Fruit fly (Drosophila melanogaster) whole organism, prepupa: ENCODE data around the gene Rab9Db.
A peak's percentile ranks its signal among the peaks of the same experiment; 100 is the strongest.

Experiments
- Blimp-1 ChIP-seq: fragments of 200-800 bp; sonication (Bioruptor generic); optimal IDR thresholded peaks from 3 replicates; lab custom pipeline; 2017; ENCODE audit warnings: missing biosample characterization, missing genetic modification characterization, mild to moderate bottlenecking, moderate library complexity, missing genetic modification reagents
- CG10631 ChIP-seq: fragments of 200-800 bp; sonication (Bioruptor generic); optimal IDR thresholded peaks from 2 replicates; lab custom pipeline; 2016; ENCODE audit warnings: missing biosample characterization, missing genetic modification characterization
- CG10669 ChIP-seq: fragments of 200-800 bp; sonication (Bioruptor generic); optimal IDR thresholded peaks from 3 replicates; lab custom pipeline; 2018; ENCODE audit warnings: missing biosample characterization, mild to moderate bottlenecking, missing genetic modification characterization, moderate library complexity
- CG11294 ChIP-seq: fragments of 200-800 bp; sonication (Bioruptor generic); IDR thresholded peaks from 2 replicates; pipeline ENCODE4 v1.3.6; 2022; ENCODE audit warnings: missing biosample characterization, missing genetic modification characterization
- CG11902 ChIP-seq: fragments of 200-800 bp; sonication (Bioruptor generic); optimal IDR thresholded peaks from 3 replicates; lab custom pipeline; 2016; ENCODE audit warnings: missing biosample characterization, missing genetic modification characterization
- CG15336 ChIP-seq: fragments of 200-800 bp; sonication (Bioruptor generic); IDR thresholded peaks from 2 replicates; pipeline ENCODE4 v1.3.6; 2022; ENCODE audit warnings: missing biosample characterization, missing genetic modification characterization
- CG1621 ChIP-seq: fragments of 200-800 bp; sonication (Bioruptor generic); optimal IDR thresholded peaks from 3 replicates; lab custom pipeline; 2018; ENCODE audit warnings: missing biosample characterization, mild to moderate bottlenecking, missing genetic modification characterization
- CG16779 ChIP-seq: fragments of 200-800 bp; sonication (Bioruptor generic); optimal IDR thresholded peaks from 3 replicates; lab custom pipeline; 2017; ENCODE audit warnings: missing biosample characterization, mild to moderate bottlenecking, missing genetic modification characterization
- CG3032 ChIP-seq: fragments of 200-800 bp; optimal IDR thresholded peaks from 2 replicates; lab custom pipeline; 2019; ENCODE audit warnings: missing biosample characterization, mild to moderate bottlenecking, missing genetic modification characterization, moderate library complexity
- CG32006 ChIP-seq: fragments of 200-800 bp; sonication (Bioruptor generic); optimal IDR thresholded peaks from 3 replicates; lab custom pipeline; 2017; ENCODE audit warnings: missing biosample characterization, mild to moderate bottlenecking, missing genetic modification characterization
- CG3919 ChIP-seq: fragments of 200-800 bp; sonication (Bioruptor generic); optimal IDR thresholded peaks from 3 replicates; lab custom pipeline; 2016; ENCODE audit warnings: missing biosample characterization, missing genetic modification characterization
- CG4318 ChIP-seq: fragments of 200-800 bp; sonication (Bioruptor generic); optimal IDR thresholded peaks from 3 replicates; lab custom pipeline; 2017; ENCODE audit warnings: missing biosample characterization, mild to moderate bottlenecking, missing genetic modification characterization
- CG6163 ChIP-seq: fragments of 200-800 bp; sonication (Bioruptor generic); IDR thresholded peaks from 3 replicates; pipeline ENCODE4 v1.3.6; 2022; ENCODE audit warnings: missing biosample characterization, missing genetic modification characterization
- CG6276 ChIP-seq: fragments of 200-800 bp; sonication (Bioruptor generic); optimal IDR thresholded peaks from 2 replicates; lab custom pipeline; 2017; ENCODE audit warnings: missing biosample characterization, mild to moderate bottlenecking, missing genetic modification characterization
- CG6808 ChIP-seq: fragments of 200-800 bp; sonication (Bioruptor generic); optimal IDR thresholded peaks from 3 replicates; lab custom pipeline; 2017; ENCODE audit warnings: missing biosample characterization, missing genetic modification characterization, mild to moderate bottlenecking, moderate library complexity, missing genetic modification reagents
- CG6854 ChIP-seq: fragments of 200-800 bp; sonication (Bioruptor generic); optimal IDR thresholded peaks from 2 replicates; lab custom pipeline; 2017; ENCODE audit warnings: missing biosample characterization, mild to moderate bottlenecking, missing genetic modification characterization
- CG7368 ChIP-seq: fragments of 200-800 bp; sonication (Bioruptor generic); optimal IDR thresholded peaks from 3 replicates; lab custom pipeline; 2016; ENCODE audit warnings: missing biosample characterization, missing genetic modification characterization
- CG8119 ChIP-seq: fragments of 200-800 bp; sonication (Bioruptor generic); IDR thresholded peaks from 3 replicates; pipeline ENCODE4 v1.3.6; 2022; ENCODE audit warnings: missing biosample characterization, missing genetic modification characterization
- CG8319 ChIP-seq: fragments of 200-800 bp; sonication (Bioruptor generic); optimal IDR thresholded peaks from 3 replicates; lab custom pipeline; 2016; ENCODE audit warnings: missing biosample characterization, missing genetic modification characterization
- CG8632 ChIP-seq: fragments of 200-800 bp; sonication (Bioruptor generic); optimal IDR thresholded peaks from 3 replicates; lab custom pipeline; 2016; ENCODE audit warnings: missing biosample characterization, missing genetic modification characterization
- CG9139 ChIP-seq: fragments of 200-800 bp; sonication (Bioruptor generic); optimal IDR thresholded peaks from 3 replicates; lab custom pipeline; 2017; ENCODE audit warnings: missing biosample characterization, mild to moderate bottlenecking, missing genetic modification characterization
- Eip75B ChIP-seq: fragments of 200-800 bp; sonication (Bioruptor generic); optimal IDR thresholded peaks from 3 replicates; lab custom pipeline; 2016; ENCODE audit warnings: missing biosample characterization, missing genetic modification characterization
- Eip78C ChIP-seq: fragments of 200-800 bp; sonication (Bioruptor generic); peaks from one replicate; lab custom pipeline; 2016; ENCODE audit warnings: missing biosample characterization, missing genetic modification characterization
- Ets21C ChIP-seq: fragments of 200-800 bp; sonication (Bioruptor generic); optimal IDR thresholded peaks from 3 replicates; lab custom pipeline; 2016; ENCODE audit warnings: missing biosample characterization, missing genetic modification characterization
- Ets96B ChIP-seq: fragments of 200-800 bp; optimal IDR thresholded peaks from 2 replicates; lab custom pipeline; 2019; ENCODE audit warnings: missing biosample characterization, mild to moderate bottlenecking, missing genetic modification characterization, moderate library complexity
- Gug ChIP-seq: fragments of 200-800 bp; sonication (Bioruptor generic); IDR thresholded peaks from 2 replicates; pipeline ENCODE4 v1.3.6; 2022; ENCODE audit warnings: missing biosample characterization, missing genetic modification characterization
- Hr38 ChIP-seq: sonication (Bioruptor generic); optimal IDR thresholded peaks from 2 replicates; lab custom pipeline; 2016; ENCODE audit warnings: missing biosample characterization, missing genetic modification characterization
- Hr39 ChIP-seq: fragments of 200-800 bp; sonication (Bioruptor generic); optimal IDR thresholded peaks from 2 replicates; lab custom pipeline; 2016; ENCODE audit warnings: missing biosample characterization, missing genetic modification characterization
- Hr4 ChIP-seq: fragments of 200-800 bp; sonication (Bioruptor generic); optimal IDR thresholded peaks from 3 replicates; lab custom pipeline; 2016; ENCODE audit warnings: missing biosample characterization, missing genetic modification characterization
- Lpt ChIP-seq: fragments of 200-800 bp; sonication (Bioruptor generic); optimal IDR thresholded peaks from 3 replicates; lab custom pipeline; 2016; ENCODE audit warnings: missing biosample characterization, missing genetic modification characterization
- Met ChIP-seq: fragments of 200-800 bp; sonication (Bioruptor generic); optimal IDR thresholded peaks from 3 replicates; lab custom pipeline; 2016; ENCODE audit warnings: missing biosample characterization, missing genetic modification characterization
- Sox14 ChIP-seq: fragments of 200-800 bp; sonication (Bioruptor generic); optimal IDR thresholded peaks from 3 replicates; lab custom pipeline; 2016; ENCODE audit warnings: missing biosample characterization, missing genetic modification characterization
- Sox15 ChIP-seq: fragments of 200-800 bp; sonication (Bioruptor generic); optimal IDR thresholded peaks from 3 replicates; lab custom pipeline; 2016; ENCODE audit warnings: missing biosample characterization, missing genetic modification characterization
- achi ChIP-seq: fragments of 200-800 bp; sonication (Bioruptor generic); optimal IDR thresholded peaks from 3 replicates; lab custom pipeline; 2016; ENCODE audit warnings: missing biosample characterization, missing genetic modification characterization
- acj6 ChIP-seq: fragments of 200-800 bp; sonication (Bioruptor generic); optimal IDR thresholded peaks from 3 replicates; lab custom pipeline; 2016; ENCODE audit warnings: missing biosample characterization, missing genetic modification characterization
- cyc ChIP-seq: fragments of 200-800 bp; sonication (Bioruptor generic); optimal IDR thresholded peaks from 3 replicates; lab custom pipeline; 2016; ENCODE audit warnings: missing biosample characterization, missing genetic modification characterization
- dac ChIP-seq: fragments of 200-800 bp; sonication (Bioruptor generic); optimal IDR thresholded peaks from 2 replicates; lab custom pipeline; 2017; ENCODE audit warnings: missing biosample characterization, mild to moderate bottlenecking, missing genetic modification characterization
- dsx ChIP-seq: fragments of 200-800 bp; optimal IDR thresholded peaks from 3 replicates; lab custom pipeline; 2019; ENCODE audit warnings: missing biosample characterization, mild to moderate bottlenecking, missing genetic modification characterization, moderate library complexity; ENCODE audit not compliant: poor library complexity, severe bottlenecking
- eg ChIP-seq: fragments of 200-800 bp; sonication (Bioruptor generic); IDR thresholded peaks from 3 replicates; pipeline ENCODE4 v1.3.6; 2022; ENCODE audit warnings: missing biosample characterization, missing genetic modification characterization
- esn ChIP-seq: fragments of 200-800 bp; sonication (Bioruptor generic); optimal IDR thresholded peaks from 2 replicates; lab custom pipeline; 2016; ENCODE audit warnings: missing biosample characterization, mild to moderate bottlenecking, missing genetic modification characterization, moderate library complexity
- fd59A ChIP-seq: fragments of 200-800 bp; sonication (Bioruptor generic); optimal IDR thresholded peaks from 2 replicates; lab custom pipeline; 2017; ENCODE audit warnings: missing biosample characterization, mild to moderate bottlenecking, missing genetic modification characterization, missing genetic modification reagents
- fkh ChIP-seq: fragments of 200-800 bp; sonication (Bioruptor generic); optimal IDR thresholded peaks from 3 replicates; lab custom pipeline; 2017; ENCODE audit warnings: missing biosample characterization, mild to moderate bottlenecking, missing genetic modification characterization, moderate library complexity
- pdm3 ChIP-seq: fragments of 200-800 bp; sonication (Bioruptor generic); optimal IDR thresholded peaks from 3 replicates; lab custom pipeline; 2016; ENCODE audit warnings: missing biosample characterization, missing genetic modification characterization
- salr ChIP-seq, 2 experiments: fragments of 200-800 bp; sonication (Bioruptor generic); optimal IDR thresholded peaks; 3 replicates each; lab custom pipeline; 2016 to 2018; ENCODE audit warnings: missing biosample characterization in 2 of 2, missing genetic modification characterization in 2 of 2, mild to moderate bottlenecking in 1 of 2
- spab ChIP-seq: fragments of 200-800 bp; sonication (Bioruptor generic); optimal IDR thresholded peaks from 2 replicates; lab custom pipeline; 2017; ENCODE audit warnings: missing biosample characterization, mild to moderate bottlenecking, missing genetic modification characterization, missing genetic modification reagents
- ss ChIP-seq, 2 experiments: fragments of 200-800 bp; sonication (Bioruptor generic); optimal IDR thresholded peaks; 2 replicates in 1 of 2; 3 replicates in 1 of 2; lab custom pipeline; 2017 to 2018; ENCODE audit warnings: mild to moderate bottlenecking in 2 of 2, missing biosample characterization in 2 of 2, missing genetic modification characterization in 2 of 2, moderate library complexity in 1 of 2
- svp ChIP-seq: fragments of 200-800 bp; sonication (Bioruptor generic); peaks from one replicate; lab custom pipeline; 2016; ENCODE audit warnings: missing biosample characterization, missing genetic modification characterization
- topi ChIP-seq: fragments of 200-800 bp; sonication (Bioruptor generic); optimal IDR thresholded peaks from 3 replicates; lab custom pipeline; 2016; ENCODE audit warnings: missing biosample characterization, missing genetic modification characterization

Gene Rab9Db

dm6 chrX:10576993-10577392 lies 46.0 kb downstream of the Rab9Db start:
- peak; percentile 44 for TF ChIP-seq CG6276 (GFP tag; lab: Kevin White, UChicago)
- no peak for TF ChIP-seq CG1621 (tag; lab: Kevin White, UChicago)
- TF ChIP-seq CG15336 (GFP tag; lab: Robert Waterston, UW) = 0 out of 2 replicates have a peak, but pooled peaks have one; percentile 7
- TF ChIP-seq eg = peak; percentile 56; the same call in 1 of the 3 replicates
- TF ChIP-seq achi (GFP tag; lab: Kevin White, UChicago) = no peak
- TF ChIP-seq fkh = no peak
- no peak for TF ChIP-seq dac (GFP tag; lab: Kevin White, UChicago)
- no peak for TF ChIP-seq CG32006
- TF ChIP-seq CG8119 (GFP tag; lab: Robert Waterston, UW) = peak; percentile 14; the same call in 1 of the 3 replicates

- TF ChIP-seq fd59A = peak; percentile 12
- TF ChIP-seq Hr4 (GFP tag; lab: Kevin White, UChicago) = peak; percentile 50
- TF ChIP-seq CG6854 (GFP tag; lab: Kevin White, UChicago) = no peak
- TF ChIP-seq CG6276 (GFP tag; lab: Kevin White, UChicago) = peak; percentile 53
- TF ChIP-seq Eip75B (GFP tag; lab: Kevin White, UChicago) = peak; percentile 22
- TF ChIP-seq Ets21C = no peak
- TF ChIP-seq CG3032 (tag; lab: Kevin White, UChicago) = peak; percentile 24
- no peak for TF ChIP-seq dac (GFP tag; lab: Kevin White, UChicago)
- TF ChIP-seq topi = peak; percentile 43
- peak; percentile 64 for TF ChIP-seq Gug (GFP tag; lab: Robert Waterston, UW)
- no peak for TF ChIP-seq salr (GFP tag; optimal IDR thresholded peaks at IDR 0.05; lab: Kevin White, UChicago)
- TF ChIP-seq CG11294 (GFP tag; lab: Robert Waterston, UW) = 0 out of 2 replicates have a peak, but pooled peaks have one; percentile 22
- no peak for TF ChIP-seq CG9139 (GFP tag; lab: Kevin White, UChicago)
- peak; percentile 78 for TF ChIP-seq eg
- TF ChIP-seq Met (GFP tag; lab: Kevin White, UChicago) = peak; percentile 45
- TF ChIP-seq svp (GFP tag; lab: Kevin White, UChicago) = peak; percentile 70
- TF ChIP-seq CG6808 (GFP tag; lab: Kevin White, UChicago) = peak; percentile 33
- TF ChIP-seq CG16779 (tag; lab: Kevin White, UChicago) = peak; percentile 30
- peak; percentile 7 for TF ChIP-seq Lpt (GFP tag; lab: Kevin White, UChicago)
- TF ChIP-seq esn = peak; percentile 42
- TF ChIP-seq Eip78C (GFP tag; lab: Kevin White, UChicago) = peak; percentile 82
- peak in 1 of 2 experiments; percentile 14 for TF ChIP-seq ss (GFP tag; optimal IDR thresholded peaks at IDR 0.05; lab: Kevin White, UChicago)
- TF ChIP-seq CG10631 (GFP tag; lab: Kevin White, UChicago) = peak; percentile 49
- no peak for TF ChIP-seq cyc (GFP tag; lab: Kevin White, UChicago)
- TF ChIP-seq fkh = no peak
- peak; percentile 5 for TF ChIP-seq CG8632 (GFP tag; lab: Kevin White, UChicago)
- TF ChIP-seq acj6 (GFP tag; lab: Kevin White, UChicago) = peak; percentile 47
- no peak for TF ChIP-seq CG8319 (GFP tag; lab: Kevin White, UChicago)
- TF ChIP-seq Sox14 (GFP tag; lab: Kevin White, UChicago) = no peak
- TF ChIP-seq achi (GFP tag; lab: Kevin White, UChicago) = peak; percentile 56
- TF ChIP-seq Ets96B = peak; percentile 35
- TF ChIP-seq CG6163 (GFP tag; lab: Robert Waterston, UW) = peak; percentile 81
- no peak for TF ChIP-seq Blimp-1 (GFP tag; lab: Kevin White, UChicago)
- TF ChIP-seq Hr38 (GFP tag; lab: Kevin White, UChicago) = no peak
- TF ChIP-seq Sox15 (GFP tag; lab: Kevin White, UChicago) = no peak
- peak; percentile 63 for TF ChIP-seq CG32006
- TF ChIP-seq Hr39 = peak; percentile 12
- TF ChIP-seq CG3919 (GFP tag; lab: Kevin White, UChicago) = peak; percentile 46
- TF ChIP-seq dsx (GFP tag; lab: Kevin White, UChicago) = peak; percentile 12
- TF ChIP-seq pdm3 (GFP tag; lab: Kevin White, UChicago) = peak; percentile 50
- peak; percentile 47 for TF ChIP-seq CG7368
- TF ChIP-seq CG1621 (tag; lab: Kevin White, UChicago) = peak; percentile 28
- peak; percentile 80 for TF ChIP-seq CG15336 (GFP tag; lab: Robert Waterston, UW)
- no peak for TF ChIP-seq spab (GFP tag; lab: Kevin White, UChicago)
- peak; percentile 11 for TF ChIP-seq CG4318 (GFP tag; lab: Kevin White, UChicago)
- peak; percentile 29 for TF ChIP-seq CG10669 (GFP tag; lab: Kevin White, UChicago)
- no peak for TF ChIP-seq CG11902 (GFP tag; lab: Kevin White, UChicago)
Measured at dm6 chrX:10573554-10573953, 49.5 kb downstream of the Rab9Db start.
